Worm (Caenorhabditis elegans): Measurements from ENCODE around the gene msp-45.

- TF ChIP-seq sma-3 (GFP tag; optimal IDR thresholded peaks at IDR 0.05): no peak
- no peak for TF ChIP-seq ztf-11 (tag; optimal IDR thresholded peaks at IDR 0.05)
- TF ChIP-seq alr-1 (tag; optimal IDR thresholded peaks at IDR 0.05): no peak
- TF ChIP-seq crh-2 (tag; optimal IDR thresholded peaks at IDR 0.05): no peak
- no peak for TF ChIP-seq lin-13 (GFP tag; optimal IDR thresholded peaks at IDR 0.05)
- TF ChIP-seq ceh-16 (tag; optimal IDR thresholded peaks at IDR 0.05): no peak
- TF ChIP-seq unc-39 (tag; optimal IDR thresholded peaks at IDR 0.05): no peak
- TF ChIP-seq ama-1 (optimal IDR thresholded peaks at IDR 0.05): no peak
- TF ChIP-seq nhr-23 (tag; optimal IDR thresholded peaks at IDR 0.05): no peak
- TF ChIP-seq lin-39 (tag; optimal IDR thresholded peaks at IDR 0.05): no peak
- no peak for TF ChIP-seq sem-4 (tag; optimal IDR thresholded peaks at IDR 0.05)
- no peak for TF ChIP-seq unc-55 (GFP tag; optimal IDR thresholded peaks at IDR 0.05)
These were observed 28.0 kb upstream of the msp-45 start for ce11 chrII:5184661-5185545.
